Worm (Caenorhabditis elegans): ENCODE results near the gene T24H10.5.
A peak's percentile ranks its signal among the peaks of the same experiment; 100 is the strongest.

ce11 chrII:9128132-9128531 is 27.2 kb downstream of the T24H10.5 start:
- TF ChIP-seq nhr-12 (tag; optimal IDR thresholded peaks at IDR 0.05): no peak
- peak; percentile 10 for TF ChIP-seq elt-1 (tag; optimal IDR thresholded peaks at IDR 0.05; ENCODE audit: borderline replicate concordance, insufficient read depth)
- no peak for TF ChIP-seq snpc-4 (tag; optimal IDR thresholded peaks at IDR 0.05)
- no peak for TF ChIP-seq ceh-43 (GFP tag; optimal IDR thresholded peaks at IDR 0.05)
- peak; percentile 58 for TF ChIP-seq nhr-237 (tag; optimal IDR thresholded peaks at IDR 0.05)
